Fruit fly (Drosophila melanogaster): ENCODE measurements around the gene flw.

The flw gene

DNA sequence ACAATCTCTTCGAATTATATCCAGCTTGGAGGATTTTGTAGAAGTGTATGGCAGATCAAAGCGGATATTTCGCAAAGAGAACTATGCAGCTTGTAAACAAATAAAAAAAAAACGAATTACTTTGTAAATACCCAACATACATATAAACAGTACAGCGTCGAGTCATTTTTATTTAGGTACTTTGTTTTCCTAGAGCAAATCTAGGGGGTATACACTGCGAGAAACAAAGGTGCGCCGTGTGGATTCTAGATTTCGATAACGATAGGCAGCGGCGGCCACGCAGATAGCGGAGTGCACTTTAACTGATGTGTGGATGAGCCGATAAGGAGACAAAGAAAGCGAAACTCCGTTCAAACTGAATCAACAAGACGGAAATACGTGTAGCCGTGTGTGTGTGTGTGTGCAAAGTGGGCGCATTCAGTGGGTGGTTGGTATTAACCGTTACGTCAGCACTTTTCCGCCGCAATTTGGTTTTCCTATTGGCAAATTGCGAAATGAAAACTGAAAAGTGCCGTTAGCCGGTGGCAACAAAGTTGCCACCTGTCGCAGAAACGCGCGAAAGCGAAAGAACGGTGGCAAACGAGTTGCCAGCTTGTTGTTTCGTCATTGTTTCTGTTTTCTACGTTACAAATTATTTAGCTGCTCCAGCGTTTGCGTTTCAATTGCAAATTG, 21.1 kb upstream of the flw start:
- TF ChIP-seq tj (GFP tag; optimal IDR thresholded peaks at IDR 0.05) = peak; percentile 47
- TF ChIP-seq CG11617 (GFP tag; optimal IDR thresholded peaks at IDR 0.05) = no peak
- peak; percentile 23 for TF ChIP-seq pad (GFP tag; optimal IDR thresholded peaks at IDR 0.05)
- TF ChIP-seq CG1620 (GFP tag; optimal IDR thresholded peaks at IDR 0.05) = no peak
- TF ChIP-seq cic (GFP tag; optimal IDR thresholded peaks at IDR 0.05) = no peak
- no peak for TF ChIP-seq CG7045 (GFP tag; optimal IDR thresholded peaks at IDR 0.05)
- no peak for TF ChIP-seq kay (GFP tag; ENCODE audit: borderline replicate concordance)
- TF ChIP-seq bab1 (GFP tag; optimal IDR thresholded peaks at IDR 0.05) = no peak
- peak; percentile 17 for TF ChIP-seq ovo (GFP tag; optimal IDR thresholded peaks at IDR 0.05)
- no peak for TF ChIP-seq Crg-1 (GFP tag; optimal IDR thresholded peaks at IDR 0.05)
- TF ChIP-seq CG33017 (tag; optimal IDR thresholded peaks at IDR 0.05) = no peak
- TF ChIP-seq CG7101 (tag; optimal IDR thresholded peaks at IDR 0.05) = peak; percentile 43
- no peak for TF ChIP-seq cnc (optimal IDR thresholded peaks at IDR 0.05)
- no peak for TF ChIP-seq CG12768 (GFP tag; optimal IDR thresholded peaks at IDR 0.05)
- TF ChIP-seq CG5204 (GFP tag; optimal IDR thresholded peaks at IDR 0.05) = no peak
- no peak for TF ChIP-seq toe (GFP tag; optimal IDR thresholded peaks at IDR 0.05)

DNA sequence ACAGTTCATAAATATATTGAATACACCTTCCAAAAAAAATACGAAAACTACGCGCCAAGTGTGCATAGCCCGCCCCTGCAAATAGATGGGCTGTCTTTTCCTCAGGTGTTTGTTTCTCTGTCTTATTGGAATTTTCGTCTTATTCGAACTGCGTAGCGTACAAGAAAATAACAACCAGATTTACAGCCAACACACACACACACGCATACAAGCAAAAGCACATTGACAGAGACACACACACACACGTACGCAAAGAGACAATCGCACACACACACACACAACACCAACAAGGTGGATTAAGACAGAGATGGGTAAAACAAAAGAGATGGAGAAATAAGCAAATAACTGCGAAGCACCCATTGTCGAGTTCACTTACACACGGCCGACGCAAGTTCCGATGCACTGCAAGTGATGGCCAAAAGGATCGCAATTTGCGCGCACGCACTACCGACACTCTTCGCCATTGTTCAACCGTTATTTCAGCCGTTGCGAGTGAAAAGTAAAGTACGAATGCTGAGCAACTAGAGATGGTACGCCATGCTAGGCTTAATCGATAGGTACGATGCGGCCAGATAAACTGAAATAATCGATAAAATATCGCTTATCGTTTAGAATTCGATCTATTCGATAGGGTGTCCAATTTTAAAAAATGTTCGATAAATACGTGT, 19.9 kb upstream of the flw start:
- TF ChIP-seq CG33017 (tag; optimal IDR thresholded peaks at IDR 0.05) = no peak
- TF ChIP-seq bab1 (GFP tag; optimal IDR thresholded peaks at IDR 0.05) = peak; percentile 75
- TF ChIP-seq CG5204 (GFP tag; optimal IDR thresholded peaks at IDR 0.05) = no peak
- no peak for TF ChIP-seq kay (GFP tag; ENCODE audit: borderline replicate concordance)
- peak; percentile 84 for TF ChIP-seq ovo (GFP tag; optimal IDR thresholded peaks at IDR 0.05)
- peak; percentile 74 for TF ChIP-seq Mnt (GFP tag; optimal IDR thresholded peaks at IDR 0.05)
- peak; percentile 45 for TF ChIP-seq CG11617 (GFP tag; optimal IDR thresholded peaks at IDR 0.05)
- peak; percentile 38 for TF ChIP-seq pad (GFP tag; optimal IDR thresholded peaks at IDR 0.05)
- no peak for TF ChIP-seq Hr96 (GFP tag; optimal IDR thresholded peaks at IDR 0.05)
- no peak for TF ChIP-seq cnc (optimal IDR thresholded peaks at IDR 0.05)
- TF ChIP-seq cic (GFP tag; optimal IDR thresholded peaks at IDR 0.05) = peak; percentile 26
- no peak for TF ChIP-seq CG12768 (GFP tag; optimal IDR thresholded peaks at IDR 0.05)
- TF ChIP-seq CG1620 (GFP tag; optimal IDR thresholded peaks at IDR 0.05) = peak; percentile 12
- peak; percentile 30 for TF ChIP-seq Crg-1 (GFP tag; optimal IDR thresholded peaks at IDR 0.05)
- TF ChIP-seq toe (GFP tag; optimal IDR thresholded peaks at IDR 0.05) = no peak
- no peak for TF ChIP-seq Clk (GFP tag; optimal IDR thresholded peaks at IDR 0.05)
- TF ChIP-seq CG14711 (tag; optimal IDR thresholded peaks at IDR 0.05) = peak; percentile 44
- TF ChIP-seq CG7101 (tag; optimal IDR thresholded peaks at IDR 0.05) = peak; percentile 11
- peak; percentile 46 for TF ChIP-seq tj (GFP tag; optimal IDR thresholded peaks at IDR 0.05)
- TF ChIP-seq CG7045 (GFP tag; optimal IDR thresholded peaks at IDR 0.05) = no peak

DNA sequence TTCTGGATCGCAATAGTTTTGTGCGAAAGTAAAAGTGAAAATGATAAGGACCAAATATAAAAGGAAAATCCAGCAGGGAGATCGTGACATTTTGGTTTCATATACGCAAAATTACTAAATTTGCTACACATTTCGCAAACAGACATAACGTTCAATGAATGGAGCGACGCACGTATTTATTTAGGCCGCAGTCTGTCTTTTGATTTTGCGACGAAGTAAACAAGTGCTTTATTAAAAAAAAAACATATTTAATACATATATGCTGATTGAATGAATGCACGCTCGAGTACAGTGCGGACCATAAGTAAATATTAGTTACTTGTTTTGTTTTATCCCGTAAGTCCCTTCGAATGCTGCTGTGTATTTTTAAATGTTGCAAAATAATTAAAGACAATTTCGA, 18.4 kb upstream of the flw start, which contains the start of gene CG32679:
Gene CG32679, minus strand, starts transcription at position 101 of the 400 bp plus-strand sequence.
- TF ChIP-seq kay (GFP tag; ENCODE audit: borderline replicate concordance) (no peak), CG14711 (tag; optimal IDR thresholded peaks at IDR 0.05) (no peak), CG33017 (tag; optimal IDR thresholded peaks at IDR 0.05) (no peak), CG1620 (GFP tag; optimal IDR thresholded peaks at IDR 0.05) (no peak), cic (GFP tag; optimal IDR thresholded peaks at IDR 0.05) (no peak), CG11617 (GFP tag; optimal IDR thresholded peaks at IDR 0.05) (no peak), bab1 (GFP tag; optimal IDR thresholded peaks at IDR 0.05) (no peak), pad (GFP tag; optimal IDR thresholded peaks at IDR 0.05) (no peak), CG7101 (tag; optimal IDR thresholded peaks at IDR 0.05) (no peak), Clk (GFP tag; optimal IDR thresholded peaks at IDR 0.05) (no peak), CG7045 (GFP tag; optimal IDR thresholded peaks at IDR 0.05) (no peak), toe (GFP tag; optimal IDR thresholded peaks at IDR 0.05) (no peak), CG12768 (GFP tag; optimal IDR thresholded peaks at IDR 0.05) (no peak), tj (GFP tag; optimal IDR thresholded peaks at IDR 0.05) (no peak), Mnt (GFP tag; optimal IDR thresholded peaks at IDR 0.05) (no peak), ovo (GFP tag; optimal IDR thresholded peaks at IDR 0.05) (no peak)

DNA sequence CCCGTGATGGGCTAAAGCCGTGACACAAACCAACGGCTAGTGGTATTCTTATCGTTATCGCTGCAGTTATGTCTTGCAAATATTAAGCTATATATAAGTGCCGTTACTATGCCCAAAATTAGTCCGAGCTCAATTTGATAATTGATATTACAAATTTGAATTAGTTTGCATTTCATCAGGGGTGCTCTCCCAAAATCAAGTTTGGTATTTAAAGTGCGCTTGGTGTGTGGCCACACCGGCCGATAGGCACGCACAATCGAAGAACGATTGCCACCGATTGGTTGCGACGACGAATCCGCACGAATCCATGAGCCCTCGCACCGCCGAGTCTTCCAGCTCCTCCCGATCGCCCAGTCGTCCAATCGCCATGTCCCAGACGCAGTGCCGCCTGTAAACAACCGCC, 18.0 kb upstream of the flw start, which contains the start of gene CG17841:
Gene CG17841, plus strand, starts transcription at position 252 of the 403 bp plus-strand sequence.
- no peak for TF ChIP-seq CG1620 (GFP tag; optimal IDR thresholded peaks at IDR 0.05)
- no peak for TF ChIP-seq cnc (optimal IDR thresholded peaks at IDR 0.05)
- no peak for TF ChIP-seq pad (GFP tag; optimal IDR thresholded peaks at IDR 0.05)
- no peak for TF ChIP-seq CG12768 (GFP tag; optimal IDR thresholded peaks at IDR 0.05)
- TF ChIP-seq toe (GFP tag; optimal IDR thresholded peaks at IDR 0.05) = no peak
- TF ChIP-seq Mnt (GFP tag; optimal IDR thresholded peaks at IDR 0.05) = peak; percentile 16
- peak; percentile 2 for TF ChIP-seq CG7101 (tag; optimal IDR thresholded peaks at IDR 0.05)
- TF ChIP-seq bab1 (GFP tag; optimal IDR thresholded peaks at IDR 0.05) = peak; percentile 65
- TF ChIP-seq Hr96 (GFP tag; optimal IDR thresholded peaks at IDR 0.05) = no peak
- no peak for TF ChIP-seq CG7045 (GFP tag; optimal IDR thresholded peaks at IDR 0.05)
- no peak for TF ChIP-seq ovo (GFP tag; optimal IDR thresholded peaks at IDR 0.05)
- TF ChIP-seq CG5204 (GFP tag; optimal IDR thresholded peaks at IDR 0.05) = no peak
- no peak for TF ChIP-seq cic (GFP tag; optimal IDR thresholded peaks at IDR 0.05)
- no peak for TF ChIP-seq CG33017 (tag; optimal IDR thresholded peaks at IDR 0.05)
- no peak for TF ChIP-seq tj (GFP tag; optimal IDR thresholded peaks at IDR 0.05)
- TF ChIP-seq CG14711 (tag; optimal IDR thresholded peaks at IDR 0.05) = no peak
- TF ChIP-seq CG11617 (GFP tag; optimal IDR thresholded peaks at IDR 0.05) = no peak
- TF ChIP-seq Crg-1 (GFP tag; optimal IDR thresholded peaks at IDR 0.05) = no peak
- no peak for TF ChIP-seq kay (GFP tag; ENCODE audit: borderline replicate concordance)
- TF ChIP-seq Clk (GFP tag; optimal IDR thresholded peaks at IDR 0.05) = no peak

DNA sequence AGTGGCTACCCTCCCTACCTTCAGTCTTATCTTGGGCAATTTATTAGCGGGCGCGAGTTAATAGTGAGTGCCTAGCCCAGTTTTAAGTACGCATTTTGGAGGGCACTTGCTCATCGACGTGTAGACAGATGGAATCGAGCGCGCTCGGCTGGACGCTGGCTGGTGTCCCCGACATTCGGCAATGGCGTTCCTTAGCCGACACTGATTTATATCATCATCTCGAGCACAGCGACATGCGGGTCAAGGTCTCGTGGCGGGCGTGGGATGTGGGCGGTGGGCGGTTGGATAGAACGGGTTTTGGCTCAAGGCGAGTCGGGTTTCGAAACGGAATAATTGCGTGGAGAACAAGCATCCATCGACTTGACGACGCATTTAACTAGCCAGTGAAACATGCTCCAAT, 16.4 kb upstream of the flw start:
- TF ChIP-seq CG7101 (tag; optimal IDR thresholded peaks at IDR 0.05) (no peak), Crg-1 (GFP tag; optimal IDR thresholded peaks at IDR 0.05) (no peak), toe (GFP tag; optimal IDR thresholded peaks at IDR 0.05) (no peak), ovo (GFP tag; optimal IDR thresholded peaks at IDR 0.05) (no peak), cic (GFP tag; optimal IDR thresholded peaks at IDR 0.05) (no peak), tj (GFP tag; optimal IDR thresholded peaks at IDR 0.05) (no peak)

All from whole organism, adult.